Fruit fly (Drosophila melanogaster): Measurements from ENCODE around the gene CG14367.

DNA sequence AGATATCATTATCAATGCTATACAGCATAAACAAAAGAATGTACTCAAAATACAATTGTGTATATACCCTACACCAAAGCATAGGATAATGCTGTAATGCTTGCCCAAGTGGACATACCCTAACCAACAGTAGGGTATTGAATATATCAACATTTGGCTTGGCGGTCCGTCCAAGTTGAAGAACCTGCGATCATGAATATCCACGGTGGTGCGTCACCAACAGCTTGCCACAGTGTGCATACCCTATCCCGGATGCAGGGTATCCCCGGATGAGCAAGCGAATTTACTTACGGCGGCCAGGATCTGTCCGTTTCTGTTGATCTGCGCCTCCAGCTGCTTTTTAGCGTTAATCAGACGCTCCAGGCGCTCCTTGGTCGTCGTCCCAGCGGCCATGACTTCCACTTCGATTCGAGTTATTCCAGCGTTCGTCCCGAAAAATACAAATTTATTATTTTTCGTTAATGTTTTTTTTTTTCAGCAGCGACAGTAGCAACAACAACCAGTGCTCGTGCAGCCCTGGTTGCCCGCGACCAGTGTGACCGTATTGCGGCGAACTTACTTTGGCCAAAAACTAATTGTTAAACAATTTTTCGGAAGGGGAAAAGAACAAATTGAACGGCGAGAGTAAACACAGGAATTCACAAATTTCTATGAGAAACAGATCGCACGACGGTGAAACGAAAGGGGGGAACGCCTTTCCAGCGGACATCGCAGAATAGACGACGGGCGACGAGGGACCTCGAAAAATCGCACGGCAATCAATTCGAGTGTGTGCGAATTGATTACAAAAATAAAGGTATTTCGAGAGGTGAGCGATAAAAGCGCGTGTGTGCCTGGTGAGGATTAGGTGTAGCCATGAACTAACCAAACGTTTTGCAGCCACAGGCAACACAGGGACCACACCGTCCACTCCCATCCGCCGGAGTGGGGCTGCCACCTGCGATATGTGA is 17.4 kb upstream of the CG14367 start, which contains the start of the genes Lkb1 and CG9588:
- TF ChIP-seq D1 (tag; optimal IDR thresholded peaks at IDR 0.05) (no peak), CG13204 (GFP tag; optimal IDR thresholded peaks at IDR 0.05) (no peak), CG15710 (tag; optimal IDR thresholded peaks at IDR 0.05) (peak; percentile 60), CG4496 (GFP tag; IDR thresholded peaks at IDR 0.05) (peak; percentile 94), gl (tag; optimal IDR thresholded peaks at IDR 0.05) (peak; percentile 23), Pif1B (GFP tag; optimal IDR thresholded peaks at IDR 0.05) (peak; percentile 74), CG8159 (tag; optimal IDR thresholded peaks at IDR 0.05) (peak; percentile 59), EcR (GFP tag; optimal IDR thresholded peaks at IDR 0.05) (no peak)

Data from whole organism, pupa.